Fruit fly (Drosophila melanogaster) whole organism, embryonic: ENCODE measurements around the gene CG5435.
A peak's percentile ranks its signal among the peaks of the same experiment; 100 is the strongest.

Source experiments
- CG10274 ChIP-seq: fragments of 200-800 bp; sonication (Bioruptor generic); optimal IDR thresholded peaks from 3 replicates; lab custom pipeline; 2017; ENCODE audit warnings: missing biosample characterization, mild to moderate bottlenecking, missing genetic modification characterization
- CG10321 ChIP-seq: fragments of 200-800 bp; sonication (Bioruptor generic); IDR thresholded peaks from 2 replicates; pipeline ENCODE4 v1.3.6; 2022; ENCODE audit warnings: missing biosample characterization, missing genetic modification characterization
- CG10366 ChIP-seq: fragments of 200-800 bp; sonication (Bioruptor generic); IDR thresholded peaks from 2 replicates; pipeline ENCODE4 v1.3.6; 2022; ENCODE audit warnings: missing biosample characterization, missing genetic modification characterization
- CG10462 ChIP-seq: fragments of 200-800 bp; sonication (Bioruptor generic); optimal IDR thresholded peaks from 2 replicates; lab custom pipeline; 2016; ENCODE audit warnings: missing biosample characterization, missing genetic modification characterization
- CG10979 ChIP-seq: fragments of 200-800 bp; sonication (Bioruptor generic); optimal IDR thresholded peaks from 2 replicates; lab custom pipeline; 2018; ENCODE audit warnings: missing biosample characterization, mild to moderate bottlenecking, missing genetic modification characterization, moderate library complexity
- CG12071 ChIP-seq: fragments of 200-800 bp; sonication (Bioruptor generic); optimal IDR thresholded peaks from 3 replicates; lab custom pipeline; 2018; ENCODE audit warnings: missing biosample characterization, mild to moderate bottlenecking, missing genetic modification characterization
- CG1233 ChIP-seq: fragments of 200-800 bp; sonication (Bioruptor generic); optimal IDR thresholded peaks from 4 replicates; lab custom pipeline; 2018; ENCODE audit warnings: missing biosample characterization, mild to moderate bottlenecking, missing genetic modification characterization
- CG12744 ChIP-seq: fragments of 200-800 bp; sonication (Bioruptor generic); optimal IDR thresholded peaks from 2 replicates; lab custom pipeline; 2016; ENCODE audit warnings: missing biosample characterization, missing genetic modification characterization
- CG15011 ChIP-seq: fragments of 200-800 bp; sonication (Bioruptor generic); optimal IDR thresholded peaks from 3 replicates; lab custom pipeline; 2018; ENCODE audit warnings: missing biosample characterization, mild to moderate bottlenecking, missing genetic modification characterization
- CG1647 ChIP-seq: fragments of 200-800 bp; sonication (Bioruptor generic); optimal IDR thresholded peaks from 3 replicates; lab custom pipeline; 2016; ENCODE audit warnings: missing biosample characterization, missing genetic modification characterization
- CG16863 ChIP-seq: fragments of 200-800 bp; sonication (Bioruptor generic); optimal IDR thresholded peaks from 3 replicates; lab custom pipeline; 2016; ENCODE audit warnings: missing biosample characterization, missing genetic modification characterization
- CG17802 ChIP-seq: fragments of 200-800 bp; sonication (Bioruptor generic); optimal IDR thresholded peaks from 2 replicates; lab custom pipeline; 2018; ENCODE audit warnings: missing biosample characterization, mild to moderate bottlenecking, missing genetic modification characterization, moderate library complexity
- CG18764 ChIP-seq: fragments of 200-800 bp; sonication (Bioruptor generic); optimal IDR thresholded peaks from 3 replicates; lab custom pipeline; 2016; ENCODE audit warnings: missing biosample characterization, missing genetic modification characterization
- CG2199 ChIP-seq: fragments of 200-800 bp; sonication (Bioruptor generic); IDR thresholded peaks from 3 replicates; pipeline ENCODE4 v1.3.6; 2022; ENCODE audit warnings: missing biosample characterization, missing genetic modification characterization
- CG30403 ChIP-seq: fragments of 200-800 bp; sonication (Bioruptor generic); optimal IDR thresholded peaks from 3 replicates; lab custom pipeline; 2016; ENCODE audit warnings: missing biosample characterization, missing genetic modification characterization
- CG3065 ChIP-seq: fragments of 200-800 bp; sonication (Bioruptor generic); optimal IDR thresholded peaks from 2 replicates; lab custom pipeline; 2016; ENCODE audit warnings: missing biosample characterization, missing genetic modification characterization
- CG3163 ChIP-seq: fragments of 200-800 bp; sonication (Bioruptor generic); optimal IDR thresholded peaks from 3 replicates; lab custom pipeline; 2016; ENCODE audit warnings: missing biosample characterization, missing genetic modification characterization
- CG33557 ChIP-seq: fragments of 200-800 bp; sonication (Bioruptor generic); optimal IDR thresholded peaks from 2 replicates; lab custom pipeline; 2019; ENCODE audit warnings: missing biosample characterization, mild to moderate bottlenecking, missing genetic modification characterization, moderate library complexity
- CG42726 ChIP-seq: fragments of 200-800 bp; sonication (Bioruptor generic); IDR thresholded peaks from 2 replicates; pipeline ENCODE4 v1.3.6; 2022; ENCODE audit warnings: missing biosample characterization, missing genetic modification characterization; ENCODE audit not compliant: partially characterized antibody
- CG7745 ChIP-seq: fragments of 200-800 bp; sonication (Bioruptor generic); optimal IDR thresholded peaks from 2 replicates; lab custom pipeline; 2018; ENCODE audit warnings: missing biosample characterization, mild to moderate bottlenecking, missing genetic modification characterization, moderate library complexity
- CG9797 ChIP-seq: fragments of 200-800 bp; sonication (Bioruptor generic); optimal IDR thresholded peaks from 3 replicates; lab custom pipeline; 2018; ENCODE audit warnings: missing biosample characterization, mild to moderate bottlenecking, missing genetic modification characterization
- CG9932 ChIP-seq: fragments of 200-800 bp; sonication (Bioruptor generic); IDR thresholded peaks from 2 replicates; pipeline ENCODE4 v1.3.6; 2022; ENCODE audit warnings: missing biosample characterization, missing genetic modification characterization
- Deaf1 ChIP-seq: fragments of 200-800 bp; optimal IDR thresholded peaks from 3 replicates; lab custom pipeline; 2019; ENCODE audit warnings: missing biosample characterization, mild to moderate bottlenecking, missing genetic modification characterization, moderate library complexity
- HLHmδ ChIP-seq: fragments of 200-800 bp; sonication (Bioruptor generic); optimal IDR thresholded peaks from 2 replicates; lab custom pipeline; 2018; ENCODE audit warnings: missing biosample characterization, mild to moderate bottlenecking, missing genetic modification characterization, moderate library complexity
- Hey ChIP-seq: fragments of 200-800 bp; sonication (Bioruptor generic); optimal IDR thresholded peaks from 3 replicates; lab custom pipeline; 2018; ENCODE audit warnings: missing biosample characterization, mild to moderate bottlenecking, missing genetic modification characterization
- Mes4 ChIP-seq: fragments of 200-800 bp; sonication (Bioruptor generic); optimal IDR thresholded peaks from 2 replicates; lab custom pipeline; 2016; ENCODE audit warnings: missing biosample characterization, missing genetic modification characterization
- NfI ChIP-seq: fragments of 200-800 bp; sonication (Bioruptor generic); optimal IDR thresholded peaks from 3 replicates; lab custom pipeline; 2018; ENCODE audit warnings: missing biosample characterization, mild to moderate bottlenecking, missing genetic modification characterization, moderate library complexity
- Oaz ChIP-seq: fragments of 200-800 bp; sonication (Bioruptor generic); IDR thresholded peaks from 2 replicates; pipeline ENCODE4 v1.3.6; 2022; ENCODE audit warnings: missing biosample characterization, missing genetic modification characterization
- Ssrp ChIP-seq: fragments of 200-800 bp; sonication (Bioruptor generic); optimal IDR thresholded peaks from 2 replicates; lab custom pipeline; 2018; ENCODE audit warnings: missing biosample characterization, mild to moderate bottlenecking, missing genetic modification characterization, moderate library complexity
- TFAM ChIP-seq: fragments of 200-800 bp; sonication (Bioruptor generic); optimal IDR thresholded peaks from 2 replicates; lab custom pipeline; 2017; ENCODE audit warnings: missing biosample characterization, missing genetic modification characterization, inconsistent platforms
- al ChIP-seq: fragments of 200-800 bp; sonication (Bioruptor generic); IDR thresholded peaks from 2 replicates; pipeline ENCODE4 v1.3.6; 2022; ENCODE audit warnings: missing biosample characterization, missing genetic modification characterization
- amos ChIP-seq: fragments of 200-800 bp; sonication (Bioruptor generic); IDR thresholded peaks from 2 replicates; pipeline ENCODE4 v1.3.6; 2022; ENCODE audit warnings: missing biosample characterization, missing genetic modification characterization; ENCODE audit not compliant: partially characterized antibody
- ash1 ChIP-seq: fragments of 200-800 bp; sonication (Bioruptor generic); optimal IDR thresholded peaks from 2 replicates; lab custom pipeline; 2018; ENCODE audit warnings: missing biosample characterization, mild to moderate bottlenecking, missing genetic modification characterization
- crc ChIP-seq: fragments of 200-800 bp; sonication (Bioruptor generic); optimal IDR thresholded peaks from 2 replicates; lab custom pipeline; 2016; ENCODE audit warnings: missing biosample characterization, missing genetic modification characterization
- disco-r ChIP-seq: fragments of 200-800 bp; sonication (Bioruptor generic); optimal IDR thresholded peaks from 2 replicates; lab custom pipeline; 2016; ENCODE audit warnings: missing biosample characterization, missing genetic modification characterization
- gem ChIP-seq: fragments of 200-800 bp; sonication (Bioruptor generic); optimal IDR thresholded peaks from 2 replicates; lab custom pipeline; 2019; ENCODE audit warnings: missing biosample characterization, mild to moderate bottlenecking, missing genetic modification characterization, moderate library complexity
- insv ChIP-seq, 2 experiments: fragments of 200-800 bp; sonication (Bioruptor generic); optimal IDR thresholded peaks; 3 replicates each; lab custom pipeline; 2016 to 2018; ENCODE audit warnings: missing biosample characterization in 2 of 2, missing genetic modification characterization in 2 of 2
- kay ChIP-seq: fragments of 200-800 bp; sonication (Bioruptor generic); optimal IDR thresholded peaks from 2 replicates; lab custom pipeline; 2016; ENCODE audit warnings: missing biosample characterization, missing genetic modification characterization
- klu ChIP-seq: fragments of 200-800 bp; sonication (Bioruptor generic); IDR thresholded peaks from 2 replicates; pipeline ENCODE4 v1.3.6; 2022; ENCODE audit warnings: missing biosample characterization, missing genetic modification characterization
- kni ChIP-seq: fragments of 200-800 bp; sonication (Bioruptor generic); optimal IDR thresholded peaks from 3 replicates; lab custom pipeline; 2017; ENCODE audit warnings: mild to moderate bottlenecking, missing biosample characterization, missing genetic modification reagents, missing genetic modification characterization
- mld ChIP-seq: fragments of 200-800 bp; sonication (Bioruptor generic); IDR thresholded peaks from 3 replicates; pipeline ENCODE4 v1.3.6; 2022; ENCODE audit warnings: missing biosample characterization, missing genetic modification characterization; ENCODE audit not compliant: partially characterized antibody
- pfk ChIP-seq: fragments of 200-800 bp; sonication (Bioruptor generic); optimal IDR thresholded peaks from 2 replicates; lab custom pipeline; 2018; ENCODE audit warnings: missing biosample characterization, mild to moderate bottlenecking, missing genetic modification characterization, moderate library complexity
- pros ChIP-seq: fragments of 200-800 bp; sonication (Bioruptor generic); optimal IDR thresholded peaks from 3 replicates; lab custom pipeline; 2019; ENCODE audit warnings: missing biosample characterization, mild to moderate bottlenecking, missing genetic modification characterization, moderate library complexity
- sens-2 ChIP-seq: fragments of 200-800 bp; sonication (Bioruptor generic); IDR thresholded peaks from 2 replicates; pipeline ENCODE4 v1.3.6; 2022; ENCODE audit warnings: missing biosample characterization, missing genetic modification characterization
- sima ChIP-seq: fragments of 200-800 bp; sonication (Bioruptor generic); optimal IDR thresholded peaks from 2 replicates; lab custom pipeline; 2016; ENCODE audit warnings: missing biosample characterization, missing genetic modification characterization
- stwl ChIP-seq: fragments of 200-800 bp; sonication (Bioruptor generic); optimal IDR thresholded peaks from 3 replicates; lab custom pipeline; 2018; ENCODE audit warnings: missing biosample characterization, mild to moderate bottlenecking, missing genetic modification characterization, moderate library complexity
- sug ChIP-seq: fragments of 200-800 bp; optimal IDR thresholded peaks from 2 replicates; lab custom pipeline; 2019; ENCODE audit warnings: missing biosample characterization, mild to moderate bottlenecking, missing genetic modification characterization, moderate library complexity
- tx ChIP-seq: fragments of 200-800 bp; sonication (Bioruptor generic); optimal IDR thresholded peaks from 2 replicates; lab custom pipeline; 2016; ENCODE audit warnings: missing biosample characterization, missing genetic modification characterization
- unc-4 ChIP-seq: fragments of 200-800 bp; sonication (Bioruptor generic); IDR thresholded peaks from 2 replicates; pipeline ENCODE4 v1.3.6; 2022; ENCODE audit warnings: missing biosample characterization, missing genetic modification characterization; ENCODE audit not compliant: partially characterized antibody

The CG5435 gene

dm6 chr2L:12433712-12434534 lies 3.2 kb upstream of the CG5435 start, which contains the start of gene eRF3 (continued):
- TF ChIP-seq Ssrp (tag; lab: Kevin White, UChicago), result peak; percentile 86
- peak; percentile 77 for TF ChIP-seq al (GFP tag; lab: Robert Waterston, UW)
- no peak for TF ChIP-seq mld (GFP tag; lab: Robert Waterston, UW)
- TF ChIP-seq CG3163 (GFP tag; lab: Kevin White, UChicago), result no peak
- no peak for TF ChIP-seq Hey (tag; lab: Kevin White, UChicago)
- TF ChIP-seq CG10979, result peak; percentile 78
- TF ChIP-seq kay (GFP tag; lab: Kevin White, UChicago), result peak; percentile 41
- no peak for TF ChIP-seq CG2199 (GFP tag; lab: Robert Waterston, UW)
- no peak for TF ChIP-seq sima (GFP tag; lab: Kevin White, UChicago)
- TF ChIP-seq pfk, result no peak
- peak; percentile 12 for TF ChIP-seq stwl (tag; lab: Kevin White, UChicago)
- TF ChIP-seq kni, result no peak
- peak; percentile 59 for TF ChIP-seq CG10366 (GFP tag; lab: Robert Waterston, UW)
- TF ChIP-seq CG18764 (GFP tag; lab: Kevin White, UChicago), result peak; percentile 97
- TF ChIP-seq disco-r (GFP tag; lab: Kevin White, UChicago), result no peak
- TF ChIP-seq Deaf1 (tag; lab: Kevin White, UChicago), result peak; percentile 50
- TF ChIP-seq crc, result no peak
- TF ChIP-seq CG12071 (GFP tag; lab: Kevin White, UChicago), result no peak
- no peak for TF ChIP-seq pros (GFP tag; lab: Kevin White, UChicago)
- TF ChIP-seq TFAM (GFP tag; lab: Kevin White, UChicago), result no peak
- 0 out of 2 replicates have a peak, but pooled peaks have one; percentile 45 for TF ChIP-seq Oaz (GFP tag; lab: Robert Waterston, UW)
- TF ChIP-seq ash1 (GFP tag; lab: Kevin White, UChicago), result no peak
- TF ChIP-seq unc-4 (GFP tag; lab: Robert Waterston, UW), result 0 out of 2 replicates have a peak, but pooled peaks have one; percentile 15
- peak; percentile 64 for TF ChIP-seq klu (GFP tag; lab: Robert Waterston, UW)
- TF ChIP-seq CG30403 (GFP tag; lab: Kevin White, UChicago), result peak; percentile 86
- TF ChIP-seq Mes4 (GFP tag; lab: Kevin White, UChicago), result no peak
- TF ChIP-seq CG9797 (GFP tag; lab: Kevin White, UChicago), result no peak
- TF ChIP-seq CG9932 (GFP tag; lab: Robert Waterston, UW), result peak; percentile 85
- TF ChIP-seq CG33557 (GFP tag; lab: Kevin White, UChicago), result peak; percentile 77
- TF ChIP-seq insv (GFP tag; optimal IDR thresholded peaks at IDR 0.05; lab: Kevin White, UChicago), result peak in 1 of 2 experiments; percentile 16
- TF ChIP-seq HLHmδ (GFP tag; lab: Kevin White, UChicago), result no peak
- peak; percentile 73 for TF ChIP-seq CG1233 (GFP tag; lab: Kevin White, UChicago)
- no peak for TF ChIP-seq CG42726 (GFP tag; lab: Robert Waterston, UW)
- TF ChIP-seq CG12744 (GFP tag; lab: Kevin White, UChicago), result no peak
- no peak for TF ChIP-seq CG16863 (GFP tag; lab: Kevin White, UChicago)
- TF ChIP-seq amos (GFP tag; lab: Robert Waterston, UW), result peak; percentile 48
- TF ChIP-seq NfI (GFP tag; lab: Kevin White, UChicago), result peak; percentile 62
- no peak for TF ChIP-seq CG10274 (GFP tag; lab: Kevin White, UChicago)
- TF ChIP-seq CG1647, result no peak
- no peak for TF ChIP-seq tx (GFP tag; lab: Kevin White, UChicago)
- TF ChIP-seq sens-2 (GFP tag; lab: Robert Waterston, UW), result 0 out of 2 replicates have a peak, but pooled peaks have one; percentile 35
- TF ChIP-seq CG7745, result no peak
- TF ChIP-seq CG10321 (GFP tag; lab: Robert Waterston, UW), result peak; percentile 63
- TF ChIP-seq gem, result peak; percentile 95
- peak; percentile 0 for TF ChIP-seq CG10462 (GFP tag; lab: Kevin White, UChicago)
- peak; percentile 20 for TF ChIP-seq CG15011 (GFP tag; lab: Kevin White, UChicago)
- peak; percentile 19 for TF ChIP-seq CG3065
- no peak for TF ChIP-seq CG17802 (tag; lab: Kevin White, UChicago)
- TF ChIP-seq sug, result peak; percentile 76
